Worm (Caenorhabditis elegans) whole organism, L3 larva: ENCODE results near the gene Y22D7AL.10.

Source experiments
- ceh-82 ChIP-seq: fragments of 150-350 bp; optimal IDR thresholded peaks from 2 replicates; lab custom pipeline; 2014; ENCODE audit warnings: missing biosample characterization, missing genetic modification characterization
- elt-1 ChIP-seq: fragments of 150-350 bp; optimal IDR thresholded peaks from 2 replicates; lab custom pipeline; 2014; ENCODE audit warnings: missing biosample characterization, missing genetic modification characterization
- elt-3 ChIP-seq, 3 experiments: fragments of 150-350 bp in 1 of 3; sonication (generic microtip) in 2 of 3; optimal IDR thresholded peaks; 2 replicates in 2 of 3; 4 replicates in 1 of 3; lab custom pipeline; 2014 to 2017; ENCODE audit warnings: missing biosample characterization in 3 of 3, missing genetic modification characterization in 3 of 3
- lsy-12 ChIP-seq: sonication (generic microtip); optimal IDR thresholded peaks from 2 replicates; lab custom pipeline; 2016; ENCODE audit warnings: mild to moderate bottlenecking, missing genetic modification characterization, missing compliant biosample characterization
- nhr-25 ChIP-seq: sonication (generic microtip); optimal IDR thresholded peaks from 2 replicates; lab custom pipeline; 2017; ENCODE audit warnings: missing biosample characterization, missing genetic modification characterization
- nhr-76 ChIP-seq: fragments of 150-350 bp; sonication (generic microtip); optimal IDR thresholded peaks from 5 replicates; lab custom pipeline; 2014; ENCODE audit warnings: missing biosample characterization, missing genetic modification characterization
- zag-1 ChIP-seq: fragments of 150-350 bp; optimal IDR thresholded peaks from 2 replicates; lab custom pipeline; 2014; ENCODE audit warnings: missing biosample characterization, missing genetic modification characterization
- ztf-4 ChIP-seq: fragments of 150-350 bp; optimal IDR thresholded peaks from 2 replicates; lab custom pipeline; 2014; ENCODE audit warnings: missing biosample characterization, missing genetic modification characterization

- TF ChIP-seq elt-1 (tag; lab: Kevin White, UChicago): no peak
- TF ChIP-seq ztf-4 (tag; lab: Kevin White, UChicago): no peak
- no peak for TF ChIP-seq zag-1 (tag; lab: Kevin White, UChicago)
- TF ChIP-seq nhr-25: no peak
- no peak for TF ChIP-seq elt-3 (tag; optimal IDR thresholded peaks at IDR 0.05; lab: Kevin White, UChicago)
- TF ChIP-seq ceh-82: no peak
- TF ChIP-seq lsy-12 (tag; lab: Kevin White, UChicago): no peak
- TF ChIP-seq nhr-76: no peak
These were observed 41.0 kb upstream of the Y22D7AL.10 start, which contains the start of gene Y22D7AL.15 for ce11 chrIII:1659763-1660162.
